Fruit fly (Drosophila melanogaster) whole organism, wandering third instar larva: ENCODE measurements around the gene CG17029.

Experiments used
- Hnf4 ChIP-seq: fragments of 200-800 bp; sonication (Bioruptor generic); optimal IDR thresholded peaks from 2 replicates; lab custom pipeline; 2016; ENCODE audit warnings: missing biosample characterization, mild to moderate bottlenecking, missing genetic modification characterization
- N ChIP-seq: fragments of >200 bp; optimal IDR thresholded peaks from 2 replicates; lab custom pipeline; 2018; ENCODE audit warnings: missing biosample characterization, missing external identifiers, missing genetic modification characterization
- psq ChIP-seq: fragments of 200-800 bp; sonication (Bioruptor generic); optimal IDR thresholded peaks from 3 replicates; lab custom pipeline; 2017; ENCODE audit warnings: missing biosample characterization, mild to moderate bottlenecking, missing genetic modification characterization, moderate library complexity

- no peak for TF ChIP-seq psq (GFP tag; lab: Kevin White, UChicago)
- no peak for TF ChIP-seq N (GFP tag; lab: Kevin White, UChicago)
- TF ChIP-seq Hnf4 = no peak
These were observed 37.8 kb downstream of the CG17029 start for dm6 chr3L:16014515-16014914.
